1 fruit fly cellular context compared by ENCODE assay signal in the genomic region with DNA sequence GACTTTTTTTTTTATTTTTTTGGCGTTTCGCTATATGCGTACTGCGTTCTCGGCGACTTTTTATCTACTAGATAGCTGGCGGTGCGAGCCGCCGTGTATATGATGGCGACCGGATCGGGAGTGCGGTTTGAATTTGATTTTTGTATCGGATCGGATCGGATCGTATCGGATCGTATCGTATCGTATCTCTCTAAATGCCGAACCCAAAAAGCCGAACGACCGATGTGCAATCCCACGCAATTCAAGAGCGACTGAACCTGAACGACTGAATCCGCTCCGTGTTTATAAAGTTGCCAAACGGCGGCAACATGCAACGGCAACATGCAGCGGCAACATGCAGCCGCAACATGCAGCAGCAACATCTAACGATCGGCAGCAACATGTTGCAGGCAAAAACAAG.
TF ChIP-seq lines count a peak whose summit lies in the region.

No protein-coding gene starts in this region.

TF ChIP-seq in whole organism, embryonic, 481 proteins besides CTCF, POLR2A, EP300 and RAD21 (continued from another document):
- TF ChIP-seq Aef1 (GFP tag; IDR thresholded peaks at IDR 0.05; lab: Robert Waterston, UW) (no peak), Blimp-1 (GFP tag; optimal IDR thresholded peaks at IDR 0.05; lab: Kevin White, UChicago) (peak; percentile 2), sug (tag; optimal IDR thresholded peaks at IDR 0.05; lab: Kevin White, UChicago) (peak; percentile 13), CG8089 (GFP tag; optimal IDR thresholded peaks at IDR 0.05; lab: Kevin White, UChicago) (no peak), slbo (GFP tag; IDR thresholded peaks at IDR 0.05; lab: Robert Waterston, UW) (peak; percentile 17; the same call in 1 of the 2 replicates), seq (GFP tag; IDR thresholded peaks at IDR 0.05; lab: Robert Waterston, UW) (peak; percentile 45; the same call in 1 of the 2 replicates), ewg (GFP tag; optimal IDR thresholded peaks at IDR 0.05; lab: Kevin White, UChicago) (no peak), Bteb2 (GFP tag; optimal IDR thresholded peaks at IDR 0.05; lab: Kevin White, UChicago) (no peak), Deaf1 (tag; optimal IDR thresholded peaks at IDR 0.05; lab: Kevin White, UChicago) (peak; percentile 98), Med (GFP tag; lab: Kevin White, UChicago) (peak; percentile 90), Fer3 (tag; optimal IDR thresholded peaks at IDR 0.05; lab: Kevin White, UChicago) (no peak), CG8290 (GFP tag; optimal IDR thresholded peaks at IDR 0.05; lab: Kevin White, UChicago) (peak; percentile 0), CG8290 (tag; optimal IDR thresholded peaks at IDR 0.05; lab: Kevin White, UChicago) (peak in 1 of 2 experiments; percentile 57), rib (GFP tag; IDR thresholded peaks at IDR 0.05; lab: Robert Waterston, UW) (no peak), maf-S (GFP tag; optimal IDR thresholded peaks at IDR 0.05; lab: Kevin White, UChicago) (no peak), otp (GFP tag; IDR thresholded peaks at IDR 0.05; lab: Robert Waterston, UW) (no peak; the same call in 2 of the 3 replicates), ATbp (GFP tag; optimal IDR thresholded peaks at IDR 0.05; lab: Kevin White, UChicago) (no peak), esg (GFP tag; conservative IDR thresholded peaks at IDR 0.05; lab: Robert Waterston, UW) (no peak), gt (GFP tag; IDR thresholded peaks at IDR 0.05; lab: Robert Waterston, UW) (no peak), dan (GFP tag; IDR thresholded peaks at IDR 0.05; lab: Robert Waterston, UW) (no peak), C15 (GFP tag; IDR thresholded peaks at IDR 0.05; lab: Robert Waterston, UW) (no peak), CG17912 (GFP tag; optimal IDR thresholded peaks at IDR 0.05; lab: Kevin White, UChicago) (no peak), dysf (GFP tag; IDR thresholded peaks at IDR 0.05; lab: Robert Waterston, UW) (peak; percentile 25; the same call in 1 of the 3 replicates), CG5953 (GFP tag; IDR thresholded peaks at IDR 0.05; lab: Robert Waterston, UW) (0 out of 2 replicates have a peak, but pooled peaks have one; percentile 7), CG9727 (GFP tag; optimal IDR thresholded peaks at IDR 0.05; lab: Kevin White, UChicago) (no peak), cwo (GFP tag; optimal IDR thresholded peaks at IDR 0.05; lab: Kevin White, UChicago) (no peak), CG2875 (GFP tag; optimal IDR thresholded peaks at IDR 0.05; lab: Kevin White, UChicago) (no peak), Hand (GFP tag; optimal IDR thresholded peaks at IDR 0.05; lab: Kevin White, UChicago) (no peak), CG8924 (tag; optimal IDR thresholded peaks at IDR 0.05; lab: Kevin White, UChicago) (no peak), hkb (optimal IDR thresholded peaks at IDR 0.05; lab: Kevin White, UChicago) (no peak), hkb (GFP tag; IDR thresholded peaks at IDR 0.05; lab: Robert Waterston, UW) (peak; percentile 23; the same call in 1 of the 2 replicates), ftz-f1 (GFP tag; optimal IDR thresholded peaks at IDR 0.05; lab: Kevin White, UChicago) (no peak), pnt (GFP tag; optimal IDR thresholded peaks at IDR 0.05; lab: Kevin White, UChicago) (no peak), prd (optimal IDR thresholded peaks at IDR 0.05; lab: Kevin White, UChicago) (no peak), prd (GFP tag; IDR thresholded peaks at IDR 0.05; lab: Robert Waterston, UW) (0 out of 3 replicates have a peak, but pooled peaks have one; percentile 14), Oli (tag; optimal IDR thresholded peaks at IDR 0.05; lab: Kevin White, UChicago) (no peak), zen (tag; optimal IDR thresholded peaks at IDR 0.05; lab: Kevin White, UChicago) (no peak), CG12942 (GFP tag; optimal IDR thresholded peaks at IDR 0.05; lab: Kevin White, UChicago) (no peak), CG11093 (GFP tag; IDR thresholded peaks at IDR 0.05; lab: Robert Waterston, UW) (no peak), CG43689 (GFP tag; IDR thresholded peaks at IDR 0.05; lab: Robert Waterston, UW) (no peak), CG32772 (GFP tag; IDR thresholded peaks at IDR 0.05; lab: Robert Waterston, UW) (0 out of 2 replicates have a peak, but pooled peaks have one; percentile 7), ssp (GFP tag; IDR thresholded peaks at IDR 0.05; lab: Robert Waterston, UW) (no peak), CG6854 (GFP tag; optimal IDR thresholded peaks at IDR 0.05; lab: Kevin White, UChicago) (no peak), CG7839 (tag; optimal IDR thresholded peaks at IDR 0.05; lab: Kevin White, UChicago) (peak; percentile 7), her (GFP tag; optimal IDR thresholded peaks at IDR 0.05; lab: Kevin White, UChicago) (no peak), chif (GFP tag; optimal IDR thresholded peaks at IDR 0.05; lab: Kevin White, UChicago) (no peak), Dref (GFP tag; IDR thresholded peaks at IDR 0.05; lab: Robert Waterston, UW) (no peak), shn (GFP tag; optimal IDR thresholded peaks at IDR 0.05; lab: Kevin White, UChicago) (no peak), odd (GFP tag; optimal IDR thresholded peaks at IDR 0.05; lab: Kevin White, UChicago) (no peak), Hr3 (GFP tag; optimal IDR thresholded peaks at IDR 0.05; lab: Kevin White, UChicago) (no peak), sc (optimal IDR thresholded peaks at IDR 0.05; lab: Kevin White, UChicago) (no peak), sc (GFP tag; optimal IDR thresholded peaks at IDR 0.05; lab: Kevin White, UChicago) (no peak), CG12659 (GFP tag; optimal IDR thresholded peaks at IDR 0.05; lab: Kevin White, UChicago) (no peak), tll (GFP tag; optimal IDR thresholded peaks at IDR 0.05; lab: Kevin White, UChicago) (no peak), YL-1 (GFP tag; optimal IDR thresholded peaks at IDR 0.05; lab: Kevin White, UChicago) (no peak), CG10321 (GFP tag; IDR thresholded peaks at IDR 0.05; lab: Robert Waterston, UW) (no peak), CG3163 (GFP tag; optimal IDR thresholded peaks at IDR 0.05; lab: Kevin White, UChicago) (no peak), Opbp (GFP tag; IDR thresholded peaks at IDR 0.05; lab: Robert Waterston, UW; ENCODE audit: partially characterized antibody) (peak; percentile 71; the same call in 2 of the 3 replicates), sd (tag; optimal IDR thresholded peaks at IDR 0.05; lab: Kevin White, UChicago) (peak; percentile 24), grau (tag; optimal IDR thresholded peaks at IDR 0.05; lab: Kevin White, UChicago) (peak; percentile 11), CG12769 (tag; optimal IDR thresholded peaks at IDR 0.05; lab: Kevin White, UChicago) (peak; percentile 54), CG18599 (GFP tag; optimal IDR thresholded peaks at IDR 0.05; lab: Kevin White, UChicago) (no peak), zen2 (GFP tag; IDR thresholded peaks at IDR 0.05; lab: Robert Waterston, UW; ENCODE audit: partially characterized antibody) (peak; percentile 45; the same call in 1 of the 3 replicates), gsb (GFP tag; IDR thresholded peaks at IDR 0.05; lab: Robert Waterston, UW) (no peak), oc (tag; optimal IDR thresholded peaks at IDR 0.05; lab: Kevin White, UChicago) (peak; percentile 55), so (GFP tag; IDR thresholded peaks at IDR 0.05; lab: Robert Waterston, UW) (peak; percentile 28; the same call in 1 of the 3 replicates), br (optimal IDR thresholded peaks at IDR 0.05; lab: Kevin White, UChicago) (no peak), CG42726 (GFP tag; IDR thresholded peaks at IDR 0.05; lab: Robert Waterston, UW; ENCODE audit: partially characterized antibody) (no peak), org-1 (GFP tag; optimal IDR thresholded peaks at IDR 0.05; lab: Kevin White, UChicago) (no peak), NK7.1 (GFP tag; optimal IDR thresholded peaks at IDR 0.05; lab: Kevin White, UChicago) (no peak), CG11723 (GFP tag; optimal IDR thresholded peaks at IDR 0.05; lab: Kevin White, UChicago) (no peak), ab (GFP tag; optimal IDR thresholded peaks at IDR 0.05; lab: Kevin White, UChicago) (no peak), CG14667 (GFP tag; IDR thresholded peaks at IDR 0.05; lab: Robert Waterston, UW) (no peak), ac (GFP tag; optimal IDR thresholded peaks at IDR 0.05; lab: Kevin White, UChicago) (no peak), CG2120 (GFP tag; optimal IDR thresholded peaks at IDR 0.05; lab: Kevin White, UChicago) (no peak), CG3065 (GFP tag; optimal IDR thresholded peaks at IDR 0.05; lab: Kevin White, UChicago) (no peak), D19A (tag; optimal IDR thresholded peaks at IDR 0.05; lab: Kevin White, UChicago) (no peak), kay (GFP tag; optimal IDR thresholded peaks at IDR 0.05; lab: Kevin White, UChicago) (no peak), CG18011 (GFP tag; optimal IDR thresholded peaks at IDR 0.05; lab: Kevin White, UChicago) (no peak), CG7928 (GFP tag; optimal IDR thresholded peaks at IDR 0.05; lab: Kevin White, UChicago) (no peak), Trl (optimal IDR thresholded peaks at IDR 0.05; lab: Kevin White, UChicago) (peak in 1 of 2 experiments; percentile 13), Trl (GFP tag; optimal IDR thresholded peaks at IDR 0.05; lab: Kevin White, UChicago) (no peak), gsb-n (tag; optimal IDR thresholded peaks at IDR 0.05; lab: Kevin White, UChicago) (no peak), CG30020 (tag; optimal IDR thresholded peaks at IDR 0.05; lab: Kevin White, UChicago) (no peak), zfh2 (GFP tag; optimal IDR thresholded peaks at IDR 0.05; lab: Kevin White, UChicago) (no peak), lab (GFP tag; optimal IDR thresholded peaks at IDR 0.05; lab: Kevin White, UChicago) (peak; percentile 31), Jarid2 (GFP tag; optimal IDR thresholded peaks at IDR 0.05; lab: Kevin White, UChicago) (peak; percentile 94), CrebB (tag; optimal IDR thresholded peaks at IDR 0.05; lab: Kevin White, UChicago) (no peak), CG18262 (tag; optimal IDR thresholded peaks at IDR 0.05; lab: Kevin White, UChicago) (peak; percentile 4), salm (tag; optimal IDR thresholded peaks at IDR 0.05; lab: Kevin White, UChicago) (no peak), CG2712 (tag; optimal IDR thresholded peaks at IDR 0.05; lab: Kevin White, UChicago) (peak; percentile 12), lilli (GFP tag; optimal IDR thresholded peaks at IDR 0.05; lab: Kevin White, UChicago) (no peak), CG12391 (tag; optimal IDR thresholded peaks at IDR 0.05; lab: Kevin White, UChicago) (no peak), CG14441 (GFP tag; IDR thresholded peaks at IDR 0.05; lab: Robert Waterston, UW) (no peak), peb (GFP tag; IDR thresholded peaks at IDR 0.05; lab: Robert Waterston, UW) (no peak), pb (GFP tag; optimal IDR thresholded peaks at IDR 0.05; lab: Kevin White, UChicago) (no peak), cato (GFP tag; optimal IDR thresholded peaks at IDR 0.05; lab: Kevin White, UChicago; ENCODE audit: borderline replicate concordance) (no peak), croc (GFP tag; conservative IDR thresholded peaks at IDR 0.05; lab: Robert Waterston, UW) (no peak), Fer1 (GFP tag; optimal IDR thresholded peaks at IDR 0.05; lab: Kevin White, UChicago) (no peak), hbn (GFP tag; IDR thresholded peaks at IDR 0.05; lab: Robert Waterston, UW; ENCODE audit: partially characterized antibody) (no peak), Six4 (GFP tag; optimal IDR thresholded peaks at IDR 0.05; lab: Kevin White, UChicago) (no peak), CG6683 (GFP tag; optimal IDR thresholded peaks at IDR 0.05; lab: Kevin White, UChicago) (no peak), CG6254 (GFP tag; optimal IDR thresholded peaks at IDR 0.05; lab: Kevin White, UChicago) (no peak), tin (GFP tag; optimal IDR thresholded peaks at IDR 0.05; lab: Kevin White, UChicago) (no peak), Lhr (GFP tag; optimal IDR thresholded peaks at IDR 0.05; lab: Kevin White, UChicago) (no peak), dmrt11E (tag; optimal IDR thresholded peaks at IDR 0.05; lab: Kevin White, UChicago) (no peak), Nf-YC (tag; optimal IDR thresholded peaks at IDR 0.05; lab: Kevin White, UChicago) (no peak), CG7745 (tag; optimal IDR thresholded peaks at IDR 0.05; lab: Kevin White, UChicago) (no peak), Nf-YA (GFP tag; IDR thresholded peaks at IDR 0.05; lab: Robert Waterston, UW) (no peak), gce (GFP tag; IDR thresholded peaks at IDR 0.05; lab: Robert Waterston, UW) (no peak), scrt (GFP tag; optimal IDR thresholded peaks at IDR 0.05; lab: Kevin White, UChicago) (no peak), z (GFP tag; IDR thresholded peaks at IDR 0.05; lab: Robert Waterston, UW) (no peak), CG13296 (GFP tag; optimal IDR thresholded peaks at IDR 0.05; lab: Kevin White, UChicago) (no peak), crc (GFP tag; optimal IDR thresholded peaks at IDR 0.05; lab: Kevin White, UChicago) (no peak), aop (GFP tag; IDR thresholded peaks at IDR 0.05; lab: Robert Waterston, UW) (no peak), CG17361 (GFP tag; IDR thresholded peaks at IDR 0.05; lab: Robert Waterston, UW) (no peak), CG9876 (GFP tag; optimal IDR thresholded peaks at IDR 0.05; lab: Kevin White, UChicago) (no peak), CG17186 (GFP tag; optimal IDR thresholded peaks at IDR 0.05; lab: Kevin White, UChicago) (no peak), MESR4 (GFP tag; optimal IDR thresholded peaks at IDR 0.05; lab: Kevin White, UChicago) (no peak), CG3407 (GFP tag; optimal IDR thresholded peaks at IDR 0.05; lab: Kevin White, UChicago) (no peak), tap (tag; optimal IDR thresholded peaks at IDR 0.05; lab: Kevin White, UChicago) (no peak), onecut (GFP tag; IDR thresholded peaks at IDR 0.05; lab: Robert Waterston, UW) (no peak)
